Fruit fly (Drosophila melanogaster) whole organism, embryonic: ENCODE results near the gene Ice2.

Experiments used
- Atf-2 ChIP-seq: fragments of 200-800 bp; sonication (Bioruptor generic); optimal IDR thresholded peaks from 2 replicates; lab custom pipeline; 2016; ENCODE audit warnings: missing biosample characterization, missing genetic modification characterization
- Atf6 ChIP-seq: fragments of 200-800 bp; sonication (Bioruptor generic); IDR thresholded peaks from 2 replicates; pipeline ENCODE4 v1.3.6; 2022; ENCODE audit warnings: missing biosample characterization, missing genetic modification characterization
- B-H1 ChIP-seq: fragments of 200-800 bp; sonication (Bioruptor generic); IDR thresholded peaks from 3 replicates; pipeline ENCODE4 v1.3.6; 2022; ENCODE audit warnings: missing biosample characterization, missing genetic modification characterization
- Blimp-1 ChIP-seq: fragments of 200-800 bp; sonication (Bioruptor generic); optimal IDR thresholded peaks from 3 replicates; lab custom pipeline; 2018; ENCODE audit warnings: missing biosample characterization, missing genetic modification characterization, mild to moderate bottlenecking, moderate library complexity, missing genetic modification reagents
- CG11456 ChIP-seq: fragments of 200-800 bp; sonication (Bioruptor generic); IDR thresholded peaks from 3 replicates; pipeline ENCODE4 v1.3.6; 2022; ENCODE audit warnings: missing biosample characterization, missing genetic modification characterization
- CG12104 ChIP-seq: fragments of 200-800 bp; sonication (Bioruptor generic); optimal IDR thresholded peaks from 3 replicates; lab custom pipeline; 2016; ENCODE audit warnings: missing biosample characterization, missing genetic modification characterization
- CG13894 ChIP-seq: fragments of 200-800 bp; sonication (Bioruptor generic); optimal IDR thresholded peaks from 3 replicates; lab custom pipeline; 2018; ENCODE audit warnings: missing biosample characterization, mild to moderate bottlenecking, missing genetic modification characterization, moderate library complexity
- CG14441 ChIP-seq: fragments of 200-800 bp; sonication (Bioruptor generic); IDR thresholded peaks from 2 replicates; pipeline ENCODE4 v1.3.6; 2022; ENCODE audit warnings: missing biosample characterization, missing genetic modification characterization
- CG15073 ChIP-seq: fragments of 200-800 bp; sonication (Bioruptor generic); optimal IDR thresholded peaks from 2 replicates; lab custom pipeline; 2016; ENCODE audit warnings: missing biosample characterization, missing genetic modification characterization
- CG15514 ChIP-seq: fragments of 200-800 bp; sonication (Bioruptor generic); optimal IDR thresholded peaks from 3 replicates; lab custom pipeline; 2017; ENCODE audit warnings: missing biosample characterization, missing genetic modification characterization, mild to moderate bottlenecking, moderate library complexity, missing genetic modification reagents
- CG17359 ChIP-seq: fragments of 200-800 bp; sonication (Bioruptor generic); optimal IDR thresholded peaks from 3 replicates; lab custom pipeline; 2018; ENCODE audit warnings: missing biosample characterization, mild to moderate bottlenecking, missing genetic modification characterization, moderate library complexity
- CG18476 ChIP-seq: fragments of 200-800 bp; sonication (Bioruptor generic); optimal IDR thresholded peaks from 2 replicates; lab custom pipeline; 2016; ENCODE audit warnings: missing biosample characterization, mild to moderate bottlenecking, missing genetic modification characterization
- CG2889 ChIP-seq: fragments of 200-800 bp; sonication (Bioruptor generic); IDR thresholded peaks from 3 replicates; pipeline ENCODE4 v1.3.6; 2022; ENCODE audit warnings: missing biosample characterization, missing genetic modification characterization
- CG30020 ChIP-seq: fragments of 200-800 bp; optimal IDR thresholded peaks from 2 replicates; lab custom pipeline; 2019; ENCODE audit warnings: missing biosample characterization, mild to moderate bottlenecking, missing genetic modification characterization, moderate library complexity
- CG32767 ChIP-seq: fragments of 200-800 bp; sonication (Bioruptor generic); IDR thresholded peaks from 2 replicates; pipeline ENCODE4 v1.3.6; 2022; ENCODE audit warnings: missing biosample characterization, missing genetic modification characterization
- CG33213 ChIP-seq: fragments of 200-800 bp; sonication (Bioruptor generic); optimal IDR thresholded peaks from 3 replicates; lab custom pipeline; 2016; ENCODE audit warnings: missing biosample characterization, missing genetic modification characterization
- CG34422 ChIP-seq: fragments of 200-800 bp; sonication (Bioruptor generic); IDR thresholded peaks from 3 replicates; pipeline ENCODE4 v1.3.6; 2022; ENCODE audit warnings: missing biosample characterization, missing genetic modification characterization
- CG4404 ChIP-seq: fragments of 200-800 bp; sonication (Bioruptor generic); IDR thresholded peaks from 2 replicates; pipeline ENCODE4 v1.3.6; 2022; ENCODE audit warnings: missing biosample characterization, missing genetic modification characterization
- CG4854 ChIP-seq: fragments of 200-800 bp; sonication (Bioruptor generic); optimal IDR thresholded peaks from 2 replicates; lab custom pipeline; 2016; ENCODE audit warnings: missing biosample characterization, missing genetic modification characterization, inconsistent platforms
- CG5180 ChIP-seq: fragments of 200-800 bp; sonication (Bioruptor generic); optimal IDR thresholded peaks from 3 replicates; lab custom pipeline; 2017; ENCODE audit warnings: missing biosample characterization, missing genetic modification characterization, mild to moderate bottlenecking, moderate library complexity, missing genetic modification reagents
- CG6175 ChIP-seq: fragments of 200-800 bp; sonication (Bioruptor generic); IDR thresholded peaks from 3 replicates; pipeline ENCODE4 v1.3.6; 2022; ENCODE audit warnings: missing biosample characterization, missing genetic modification characterization
- CG6254 ChIP-seq: fragments of 200-800 bp; sonication (Bioruptor generic); optimal IDR thresholded peaks from 3 replicates; lab custom pipeline; 2017; ENCODE audit warnings: mild to moderate bottlenecking, missing biosample characterization, missing genetic modification reagents, missing genetic modification characterization
- CG6683 ChIP-seq: fragments of 200-800 bp; sonication (Bioruptor generic); optimal IDR thresholded peaks from 2 replicates; lab custom pipeline; 2017; ENCODE audit warnings: missing biosample characterization, mild to moderate bottlenecking, missing genetic modification characterization, missing genetic modification reagents
- CG7556 ChIP-seq: fragments of 200-800 bp; sonication (Bioruptor generic); optimal IDR thresholded peaks from 2 replicates; lab custom pipeline; 2017; ENCODE audit warnings: missing biosample characterization, mild to moderate bottlenecking, missing genetic modification characterization
- CG9932 ChIP-seq: fragments of 200-800 bp; sonication (Bioruptor generic); IDR thresholded peaks from 2 replicates; pipeline ENCODE4 v1.3.6; 2022; ENCODE audit warnings: missing biosample characterization, missing genetic modification characterization
- CkIIα-i1 ChIP-seq: fragments of 200-800 bp; sonication (Bioruptor generic); IDR thresholded peaks from 2 replicates; pipeline ENCODE4 v1.3.6; 2022; ENCODE audit warnings: missing biosample characterization, missing genetic modification characterization
- Dip3 ChIP-seq: fragments of 200-800 bp; sonication (Bioruptor generic); optimal IDR thresholded peaks from 3 replicates; lab custom pipeline; 2016; ENCODE audit warnings: missing biosample characterization, missing genetic modification characterization
- Doc3 ChIP-seq: fragments of 200-800 bp; sonication (Bioruptor generic); IDR thresholded peaks from 3 replicates; pipeline ENCODE4 v1.3.6; 2022; ENCODE audit warnings: missing biosample characterization, missing genetic modification characterization; ENCODE audit not compliant: partially characterized antibody
- H2.0 ChIP-seq: fragments of 200-800 bp; sonication (Bioruptor generic); IDR thresholded peaks from 2 replicates; pipeline ENCODE4 v1.3.6; 2022; ENCODE audit warnings: missing biosample characterization, missing genetic modification characterization
- HLH3B ChIP-seq: fragments of 200-800 bp; sonication (Bioruptor generic); IDR thresholded peaks from 2 replicates; pipeline ENCODE4 v1.3.6; 2022; ENCODE audit warnings: missing biosample characterization, missing genetic modification characterization
- Hand ChIP-seq: fragments of 200-800 bp; sonication (Bioruptor generic); optimal IDR thresholded peaks from 2 replicates; lab custom pipeline; 2017; ENCODE audit warnings: mild to moderate bottlenecking, missing biosample characterization, missing genetic modification reagents, missing genetic modification characterization
- Hey ChIP-seq: fragments of 200-800 bp; sonication (Bioruptor generic); optimal IDR thresholded peaks from 3 replicates; lab custom pipeline; 2018; ENCODE audit warnings: missing biosample characterization, mild to moderate bottlenecking, missing genetic modification characterization
- Lpt ChIP-seq: fragments of >200 bp; optimal IDR thresholded peaks from 2 replicates; lab custom pipeline; 2018; ENCODE audit warnings: missing biosample characterization, missing genetic modification characterization
- Max ChIP-seq: fragments of 200-800 bp; sonication (Bioruptor generic); optimal IDR thresholded peaks from 2 replicates; lab custom pipeline; 2016; ENCODE audit warnings: missing biosample characterization, mild to moderate bottlenecking, missing genetic modification characterization
- Oaz ChIP-seq: fragments of 200-800 bp; sonication (Bioruptor generic); IDR thresholded peaks from 2 replicates; pipeline ENCODE4 v1.3.6; 2022; ENCODE audit warnings: missing biosample characterization, missing genetic modification characterization
- aop ChIP-seq: fragments of 200-800 bp; sonication (Bioruptor generic); IDR thresholded peaks from 2 replicates; pipeline ENCODE4 v1.3.6; 2022; ENCODE audit warnings: missing biosample characterization, missing genetic modification characterization
- ase ChIP-seq: fragments of 200-800 bp; sonication (Bioruptor generic); IDR thresholded peaks from 3 replicates; pipeline ENCODE4 v1.3.6; 2022; ENCODE audit warnings: missing biosample characterization, missing genetic modification characterization
- btn ChIP-seq: fragments of 200-800 bp; sonication (Bioruptor generic); optimal IDR thresholded peaks from 2 replicates; lab custom pipeline; 2016; ENCODE audit warnings: missing biosample characterization, missing genetic modification characterization
- dmrt11E ChIP-seq: fragments of 200-800 bp; sonication (Bioruptor generic); optimal IDR thresholded peaks from 3 replicates; lab custom pipeline; 2018; ENCODE audit warnings: missing biosample characterization, mild to moderate bottlenecking, missing genetic modification characterization, moderate library complexity
- dysf ChIP-seq: fragments of 200-800 bp; sonication (Bioruptor generic); IDR thresholded peaks from 3 replicates; pipeline ENCODE4 v1.3.6; 2022; ENCODE audit warnings: missing biosample characterization, missing genetic modification characterization
- fd102C ChIP-seq: fragments of 200-800 bp; sonication (Bioruptor generic); optimal IDR thresholded peaks from 2 replicates; lab custom pipeline; 2018; ENCODE audit warnings: missing biosample characterization, mild to moderate bottlenecking, missing genetic modification characterization, moderate library complexity
- gcm ChIP-seq: fragments of 200-800 bp; sonication (Bioruptor generic); optimal IDR thresholded peaks from 2 replicates; lab custom pipeline; 2019; ENCODE audit warnings: missing biosample characterization, mild to moderate bottlenecking, missing genetic modification characterization, moderate library complexity
- gcm2 ChIP-seq: fragments of 200-800 bp; sonication (Bioruptor generic); optimal IDR thresholded peaks from 2 replicates; lab custom pipeline; 2016; ENCODE audit warnings: missing biosample characterization, missing genetic modification characterization
- gro ChIP-seq: fragments of 200-800 bp; sonication (Bioruptor generic); optimal IDR thresholded peaks from 2 replicates; lab custom pipeline; 2016; ENCODE audit warnings: missing biosample characterization, missing genetic modification characterization
- inv ChIP-seq: fragments of 200-800 bp; sonication (Bioruptor generic); IDR thresholded peaks from 2 replicates; pipeline ENCODE4 v1.3.6; 2022; ENCODE audit warnings: missing biosample characterization, missing genetic modification characterization; ENCODE audit not compliant: partially characterized antibody
- knrl ChIP-seq: fragments of 200-800 bp; sonication (Bioruptor generic); IDR thresholded peaks from 3 replicates; pipeline ENCODE4 v1.3.6; 2022; ENCODE audit warnings: missing biosample characterization, missing genetic modification characterization; ENCODE audit not compliant: partially characterized antibody
- lola ChIP-seq, 3 experiments: fragments of >200 bp in 2 of 3; fragments of 200-800 bp in 1 of 3; sonication (Bioruptor generic) in 1 of 3; optimal IDR thresholded peaks; 2 replicates each; lab custom pipeline; 2017 to 2019; ENCODE audit warnings: missing biosample characterization in 3 of 3, missing genetic modification characterization in 3 of 3, mild to moderate bottlenecking in 1 of 3, moderate library complexity in 1 of 3
- mld ChIP-seq: fragments of 200-800 bp; sonication (Bioruptor generic); IDR thresholded peaks from 3 replicates; pipeline ENCODE4 v1.3.6; 2022; ENCODE audit warnings: missing biosample characterization, missing genetic modification characterization; ENCODE audit not compliant: partially characterized antibody
- repo ChIP-seq: fragments of 200-800 bp; sonication (Bioruptor generic); optimal IDR thresholded peaks from 2 replicates; lab custom pipeline; 2016; ENCODE audit warnings: missing biosample characterization, missing genetic modification characterization
- slou ChIP-seq: fragments of 200-800 bp; sonication (Bioruptor generic); optimal IDR thresholded peaks from 3 replicates; lab custom pipeline; 2016; ENCODE audit warnings: missing biosample characterization, missing genetic modification characterization
- zf30C ChIP-seq: fragments of 200-800 bp; sonication (Bioruptor generic); optimal IDR thresholded peaks from 3 replicates; lab custom pipeline; 2018; ENCODE audit warnings: missing biosample characterization, mild to moderate bottlenecking, missing genetic modification characterization

Gene Ice2

dm6 chr3R:21176663-21177145 is 46.7 kb downstream of the Ice2 start (continued):
- TF ChIP-seq Atf-2 (GFP tag; lab: Kevin White, UChicago) (no peak), gcm2 (GFP tag; lab: Kevin White, UChicago) (no peak), CG5180 (GFP tag; lab: Kevin White, UChicago) (peak; percentile 13), CG30020 (no peak), lola (GFP tag; optimal IDR thresholded peaks at IDR 0.05; lab: Kevin White, UChicago) (no peak), dmrt11E (tag; lab: Kevin White, UChicago) (no peak), H2.0 (GFP tag; lab: Robert Waterston, UW) (no peak), CG13894 (tag; lab: Kevin White, UChicago) (peak; percentile 89), Doc3 (GFP tag; lab: Robert Waterston, UW) (no peak), CG4854 (GFP tag; lab: Kevin White, UChicago) (no peak), gro (GFP tag; lab: Kevin White, UChicago) (no peak), slou (GFP tag; lab: Kevin White, UChicago) (no peak), dysf (GFP tag; lab: Robert Waterston, UW) (peak; percentile 51; the same call in 2 of the 3 replicates), knrl (GFP tag; lab: Robert Waterston, UW) (no peak), CG6683 (peak; percentile 44), Hey (tag; lab: Kevin White, UChicago) (no peak), Hand (GFP tag; lab: Kevin White, UChicago) (peak; percentile 21), CG17359 (tag; lab: Kevin White, UChicago) (peak; percentile 19), CG2889 (no peak), CG15073 (GFP tag; lab: Kevin White, UChicago) (no peak), Oaz (GFP tag; lab: Robert Waterston, UW) (no peak), CG14441 (GFP tag; lab: Robert Waterston, UW) (peak; percentile 62), repo (GFP tag; lab: Kevin White, UChicago) (no peak), CG11456 (GFP tag; lab: Robert Waterston, UW) (no peak), btn (no peak), CkIIα-i1 (GFP tag; lab: Robert Waterston, UW) (no peak), CG7556 (no peak), inv (GFP tag; lab: Robert Waterston, UW) (no peak), CG9932 (GFP tag; lab: Robert Waterston, UW) (peak; percentile 43; the same call in 1 of the 2 replicates), mld (GFP tag; lab: Robert Waterston, UW) (no peak), CG34422 (GFP tag; lab: Robert Waterston, UW) (no peak), CG15514 (GFP tag; lab: Kevin White, UChicago) (peak; percentile 11), CG33213 (no peak), fd102C (GFP tag; lab: Kevin White, UChicago) (no peak), CG18476 (no peak), gcm (no peak), zf30C (GFP tag; lab: Kevin White, UChicago) (no peak), ase (GFP tag; lab: Robert Waterston, UW) (no peak), Atf6 (no peak), Max (GFP tag; lab: Kevin White, UChicago) (no peak), CG32767 (no peak), CG12104 (GFP tag; lab: Kevin White, UChicago) (no peak), Lpt (GFP tag; lab: Kevin White, UChicago) (no peak), CG4404 (GFP tag; lab: Robert Waterston, UW) (no peak), aop (GFP tag; lab: Robert Waterston, UW) (no peak), Blimp-1 (GFP tag; lab: Kevin White, UChicago) (peak; percentile 28), HLH3B (GFP tag; lab: Robert Waterston, UW) (peak; percentile 55; the same call in 1 of the 2 replicates), CG6254 (GFP tag; lab: Kevin White, UChicago) (peak; percentile 32), B-H1 (GFP tag; lab: Robert Waterston, UW) (no peak), Dip3 (GFP tag; lab: Kevin White, UChicago) (no peak), CG6175 (GFP tag; lab: Robert Waterston, UW) (no peak)
